Fruit fly (Drosophila melanogaster) whole organism, embryonic: Measurements from ENCODE around the gene Alp9.

Experiments used
- CG10366 ChIP-seq: fragments of 200-800 bp; sonication (Bioruptor generic); IDR thresholded peaks from 2 replicates; pipeline ENCODE4 v1.3.6; 2022; ENCODE audit warnings: missing biosample characterization, missing genetic modification characterization
- CG10462 ChIP-seq: fragments of 200-800 bp; sonication (Bioruptor generic); optimal IDR thresholded peaks from 2 replicates; lab custom pipeline; 2016; ENCODE audit warnings: missing biosample characterization, missing genetic modification characterization
- CG12236 ChIP-seq: fragments of 200-800 bp; sonication (Bioruptor generic); optimal IDR thresholded peaks from 2 replicates; lab custom pipeline; 2016; ENCODE audit warnings: missing biosample characterization, missing genetic modification characterization
- CG12299 ChIP-seq: fragments of 200-800 bp; sonication (Bioruptor generic); optimal IDR thresholded peaks from 2 replicates; lab custom pipeline; 2018; ENCODE audit warnings: missing biosample characterization, mild to moderate bottlenecking, missing genetic modification characterization
- CG12744 ChIP-seq: fragments of 200-800 bp; sonication (Bioruptor generic); optimal IDR thresholded peaks from 2 replicates; lab custom pipeline; 2016; ENCODE audit warnings: missing biosample characterization, missing genetic modification characterization
- CG14860 ChIP-seq: fragments of 200-800 bp; sonication (Bioruptor generic); IDR thresholded peaks from 3 replicates; pipeline ENCODE4 v1.3.6; 2022; ENCODE audit warnings: missing biosample characterization, missing genetic modification characterization; ENCODE audit not compliant: partially characterized antibody
- CG14965 ChIP-seq: fragments of 200-800 bp; sonication (Bioruptor generic); optimal IDR thresholded peaks from 2 replicates; lab custom pipeline; 2016; ENCODE audit warnings: missing biosample characterization, missing genetic modification characterization, borderline replicate concordance
- CG17186 ChIP-seq: fragments of 200-800 bp; sonication (Bioruptor generic); optimal IDR thresholded peaks from 3 replicates; lab custom pipeline; 2017; ENCODE audit warnings: missing biosample characterization, missing genetic modification reagents, missing genetic modification characterization
- CG17568 ChIP-seq: fragments of 200-800 bp; sonication (Bioruptor generic); optimal IDR thresholded peaks from 2 replicates; lab custom pipeline; 2018; ENCODE audit warnings: missing biosample characterization, mild to moderate bottlenecking, missing genetic modification characterization, moderate library complexity
- CG18262 ChIP-seq: fragments of 200-800 bp; optimal IDR thresholded peaks from 3 replicates; lab custom pipeline; 2019; ENCODE audit warnings: missing biosample characterization, mild to moderate bottlenecking, missing genetic modification characterization, moderate library complexity
- CG1832 ChIP-seq: fragments of 200-800 bp; sonication (Bioruptor generic); optimal IDR thresholded peaks from 2 replicates; lab custom pipeline; 2017; ENCODE audit warnings: missing biosample characterization, mild to moderate bottlenecking, missing genetic modification characterization, inconsistent platforms
- CG2120 ChIP-seq: fragments of 200-800 bp; sonication (Bioruptor generic); optimal IDR thresholded peaks from 3 replicates; lab custom pipeline; 2016; ENCODE audit warnings: missing biosample characterization, missing genetic modification characterization
- CG2889 ChIP-seq: fragments of 200-800 bp; sonication (Bioruptor generic); IDR thresholded peaks from 3 replicates; pipeline ENCODE4 v1.3.6; 2022; ENCODE audit warnings: missing biosample characterization, missing genetic modification characterization
- CG31388 ChIP-seq: fragments of 200-800 bp; sonication (Bioruptor generic); optimal IDR thresholded peaks from 2 replicates; lab custom pipeline; 2016; ENCODE audit warnings: missing biosample characterization, missing genetic modification characterization
- CG33213 ChIP-seq: fragments of 200-800 bp; sonication (Bioruptor generic); optimal IDR thresholded peaks from 3 replicates; lab custom pipeline; 2016; ENCODE audit warnings: missing biosample characterization, missing genetic modification characterization
- CG5245 ChIP-seq: fragments of 200-800 bp; sonication (Bioruptor generic); optimal IDR thresholded peaks from 3 replicates; lab custom pipeline; 2016; ENCODE audit warnings: missing biosample characterization, missing genetic modification characterization
- CG6683 ChIP-seq: fragments of 200-800 bp; sonication (Bioruptor generic); optimal IDR thresholded peaks from 2 replicates; lab custom pipeline; 2017; ENCODE audit warnings: missing biosample characterization, mild to moderate bottlenecking, missing genetic modification characterization, missing genetic modification reagents
- CG7372 ChIP-seq: fragments of 200-800 bp; sonication (Bioruptor generic); IDR thresholded peaks from 2 replicates; pipeline ENCODE4 v1.3.6; 2022; ENCODE audit warnings: missing biosample characterization, missing genetic modification characterization
- CG7786 ChIP-seq: fragments of 200-800 bp; sonication (Bioruptor generic); optimal IDR thresholded peaks from 2 replicates; lab custom pipeline; 2016; ENCODE audit warnings: missing biosample characterization, missing genetic modification characterization
- CG9437 ChIP-seq: fragments of 200-800 bp; sonication (Bioruptor generic); optimal IDR thresholded peaks from 2 replicates; lab custom pipeline; 2018; ENCODE audit warnings: missing biosample characterization, mild to moderate bottlenecking, missing genetic modification characterization
- CG9817 ChIP-seq: fragments of 200-800 bp; sonication (Bioruptor generic); optimal IDR thresholded peaks from 2 replicates; lab custom pipeline; 2018; ENCODE audit warnings: missing biosample characterization, mild to moderate bottlenecking, missing genetic modification characterization, moderate library complexity
- CkIIα-i1 ChIP-seq: fragments of 200-800 bp; sonication (Bioruptor generic); IDR thresholded peaks from 2 replicates; pipeline ENCODE4 v1.3.6; 2022; ENCODE audit warnings: missing biosample characterization, missing genetic modification characterization
- Doc2 ChIP-seq: fragments of 200-800 bp; sonication (Bioruptor generic); IDR thresholded peaks from 2 replicates; pipeline ENCODE4 v1.3.6; 2022; ENCODE audit warnings: missing biosample characterization, missing genetic modification characterization
- Gsc ChIP-seq: fragments of 200-800 bp; sonication (Bioruptor generic); IDR thresholded peaks from 2 replicates; pipeline ENCODE4 v1.3.6; 2022; ENCODE audit warnings: missing biosample characterization, missing genetic modification characterization
- H15 ChIP-seq: fragments of 200-800 bp; sonication (Bioruptor generic); IDR thresholded peaks from 3 replicates; pipeline ENCODE4 v1.3.6; 2022; ENCODE audit warnings: missing biosample characterization, missing genetic modification characterization
- HLHmδ ChIP-seq: fragments of 200-800 bp; sonication (Bioruptor generic); optimal IDR thresholded peaks from 2 replicates; lab custom pipeline; 2018; ENCODE audit warnings: missing biosample characterization, mild to moderate bottlenecking, missing genetic modification characterization, moderate library complexity
- NC2β ChIP-seq: fragments of 200-800 bp; sonication (Bioruptor generic); optimal IDR thresholded peaks from 2 replicates; lab custom pipeline; 2016; ENCODE audit warnings: missing biosample characterization, missing genetic modification characterization
- NK7.1 ChIP-seq: fragments of 200-800 bp; sonication (Bioruptor generic); optimal IDR thresholded peaks from 3 replicates; lab custom pipeline; 2016; ENCODE audit warnings: missing biosample characterization, missing genetic modification characterization
- Oaz ChIP-seq: fragments of 200-800 bp; sonication (Bioruptor generic); IDR thresholded peaks from 2 replicates; pipeline ENCODE4 v1.3.6; 2022; ENCODE audit warnings: missing biosample characterization, missing genetic modification characterization
- Oli ChIP-seq: fragments of 200-800 bp; sonication (Bioruptor generic); optimal IDR thresholded peaks from 2 replicates; lab custom pipeline; 2018; ENCODE audit warnings: missing biosample characterization, mild to moderate bottlenecking, missing genetic modification characterization, moderate library complexity
- Rfx ChIP-seq: fragments of 200-800 bp; sonication (Bioruptor generic); IDR thresholded peaks from 2 replicates; pipeline ENCODE4 v1.3.6; 2022; ENCODE audit warnings: missing biosample characterization, missing genetic modification characterization
- Six4 ChIP-seq: fragments of 200-800 bp; sonication (Bioruptor generic); optimal IDR thresholded peaks from 2 replicates; lab custom pipeline; 2016; ENCODE audit warnings: missing biosample characterization, missing genetic modification characterization
- Sry-β ChIP-seq: fragments of 200-800 bp; sonication (Bioruptor generic); optimal IDR thresholded peaks from 2 replicates; lab custom pipeline; 2018; ENCODE audit warnings: missing biosample characterization, mild to moderate bottlenecking, missing genetic modification characterization, moderate library complexity
- Stat92E ChIP-seq, 3 experiments: fragments of >200 bp in 2 of 3; fragments of 200-800 bp in 1 of 3; sonication (Bioruptor generic) in 1 of 3; optimal IDR thresholded peaks; 2 replicates each; lab custom pipeline; 2017 to 2019; ENCODE audit warnings: missing biosample characterization in 3 of 3, missing genetic modification characterization in 3 of 3, mild to moderate bottlenecking in 1 of 3, moderate library complexity in 1 of 3
- Vsx1 ChIP-seq: fragments of 200-800 bp; sonication (Bioruptor generic); optimal IDR thresholded peaks from 2 replicates; lab custom pipeline; 2017; ENCODE audit warnings: missing biosample characterization, mild to moderate bottlenecking, missing genetic modification characterization, missing genetic modification reagents
- Xbp1 ChIP-seq: fragments of 200-800 bp; sonication (Bioruptor generic); optimal IDR thresholded peaks from 3 replicates; lab custom pipeline; 2016; ENCODE audit warnings: missing biosample characterization, mild to moderate bottlenecking, missing genetic modification characterization
- al ChIP-seq: fragments of 200-800 bp; sonication (Bioruptor generic); IDR thresholded peaks from 2 replicates; pipeline ENCODE4 v1.3.6; 2022; ENCODE audit warnings: missing biosample characterization, missing genetic modification characterization
- bigmax ChIP-seq: fragments of 200-800 bp; sonication (Bioruptor generic); optimal IDR thresholded peaks from 2 replicates; lab custom pipeline; 2018; ENCODE audit warnings: missing biosample characterization, mild to moderate bottlenecking, missing genetic modification characterization
- chm ChIP-seq: fragments of 200-800 bp; sonication (Bioruptor generic); IDR thresholded peaks from 2 replicates; pipeline ENCODE4 v1.3.6; 2022; ENCODE audit warnings: missing biosample characterization, missing genetic modification characterization
- crol ChIP-seq: fragments of 200-800 bp; sonication (Bioruptor generic); IDR thresholded peaks from 2 replicates; pipeline ENCODE4 v1.3.6; 2022; ENCODE audit warnings: missing biosample characterization, missing genetic modification characterization
- dmrt11E ChIP-seq: fragments of 200-800 bp; sonication (Bioruptor generic); optimal IDR thresholded peaks from 3 replicates; lab custom pipeline; 2018; ENCODE audit warnings: missing biosample characterization, mild to moderate bottlenecking, missing genetic modification characterization, moderate library complexity
- dmrt99B ChIP-seq: fragments of 200-800 bp; sonication (Bioruptor generic); optimal IDR thresholded peaks from 2 replicates; lab custom pipeline; 2018; ENCODE audit warnings: missing biosample characterization, mild to moderate bottlenecking, missing genetic modification characterization, moderate library complexity
- fru ChIP-seq: fragments of >200 bp; optimal IDR thresholded peaks from 2 replicates; lab custom pipeline; 2017
- gcm ChIP-seq: fragments of 200-800 bp; sonication (Bioruptor generic); optimal IDR thresholded peaks from 2 replicates; lab custom pipeline; 2019; ENCODE audit warnings: missing biosample characterization, mild to moderate bottlenecking, missing genetic modification characterization, moderate library complexity
- grau ChIP-seq: fragments of 200-800 bp; optimal IDR thresholded peaks from 3 replicates; lab custom pipeline; 2019; ENCODE audit warnings: missing biosample characterization, mild to moderate bottlenecking, missing genetic modification characterization, moderate library complexity
- kah ChIP-seq: fragments of 200-800 bp; sonication (Bioruptor generic); optimal IDR thresholded peaks from 2 replicates; lab custom pipeline; 2018; ENCODE audit warnings: missing biosample characterization, mild to moderate bottlenecking, missing genetic modification characterization
- salm ChIP-seq: fragments of 200-800 bp; sonication (Bioruptor generic); optimal IDR thresholded peaks from 2 replicates; lab custom pipeline; 2018; ENCODE audit warnings: missing biosample characterization, mild to moderate bottlenecking, missing genetic modification characterization
- slp2 ChIP-seq: fragments of 200-800 bp; sonication (Bioruptor generic); optimal IDR thresholded peaks from 2 replicates; lab custom pipeline; 2016; ENCODE audit warnings: missing biosample characterization, missing genetic modification characterization
- sob ChIP-seq: fragments of 200-800 bp; sonication (Bioruptor generic); IDR thresholded peaks from 2 replicates; pipeline ENCODE4 v1.3.6; 2022; ENCODE audit warnings: missing biosample characterization, missing genetic modification characterization
- wdn ChIP-seq: fragments of 200-800 bp; sonication (Bioruptor generic); IDR thresholded peaks from 2 replicates; pipeline ENCODE4 v1.3.6; 2022; ENCODE audit warnings: missing biosample characterization, missing genetic modification characterization
- zf30C ChIP-seq: fragments of 200-800 bp; sonication (Bioruptor generic); optimal IDR thresholded peaks from 3 replicates; lab custom pipeline; 2018; ENCODE audit warnings: missing biosample characterization, mild to moderate bottlenecking, missing genetic modification characterization

Alp9 gene

dm6 chr3L:5611732-5612250 is 16.4 kb downstream of the Alp9 start (continued):
- TF ChIP-seq Rfx (GFP tag; lab: Robert Waterston, UW): 0 out of 2 replicates have a peak, but pooled peaks have one; percentile 16
- no peak for TF ChIP-seq bigmax (GFP tag; lab: Kevin White, UChicago)
- TF ChIP-seq CG17186 (GFP tag; lab: Kevin White, UChicago): peak; percentile 6
- TF ChIP-seq dmrt11E (tag; lab: Kevin White, UChicago): peak; percentile 86
- peak; percentile 69 for TF ChIP-seq CG10366 (GFP tag; lab: Robert Waterston, UW)
- TF ChIP-seq Sry-β (GFP tag; lab: Kevin White, UChicago): peak; percentile 7
- TF ChIP-seq NK7.1 (GFP tag; lab: Kevin White, UChicago): no peak
- no peak for TF ChIP-seq Oaz
- peak; percentile 64 for TF ChIP-seq H15
- TF ChIP-seq kah (GFP tag; lab: Kevin White, UChicago): peak; percentile 63
- TF ChIP-seq CG5245 (GFP tag; lab: Kevin White, UChicago): peak; percentile 61
- TF ChIP-seq CG33213 (GFP tag; lab: Kevin White, UChicago): no peak
- TF ChIP-seq CG12744: peak; percentile 30
- TF ChIP-seq gcm (GFP tag; lab: Kevin White, UChicago): peak; percentile 90
- TF ChIP-seq CG12236 (GFP tag; lab: Kevin White, UChicago): peak; percentile 51
- peak; percentile 56 for TF ChIP-seq CG9817 (tag; lab: Kevin White, UChicago)
- 0 out of 2 replicates have a peak, but pooled peaks have one; percentile 10 for TF ChIP-seq Doc2 (GFP tag; lab: Robert Waterston, UW)
- peak; percentile 73 for TF ChIP-seq CG17568 (GFP tag; lab: Kevin White, UChicago)
- TF ChIP-seq CG10462 (GFP tag; lab: Kevin White, UChicago): peak; percentile 46
- 0 out of 2 replicates have a peak, but pooled peaks have one; percentile 8 for TF ChIP-seq al
- TF ChIP-seq CG9437: peak; percentile 67
- TF ChIP-seq CG7372 (GFP tag; lab: Robert Waterston, UW): 0 out of 2 replicates have a peak, but pooled peaks have one; percentile 36
- TF ChIP-seq CkIIα-i1: no peak
- TF ChIP-seq Oli (tag; lab: Kevin White, UChicago): peak; percentile 89
- TF ChIP-seq grau (tag; lab: Kevin White, UChicago): peak; percentile 85
- TF ChIP-seq dmrt99B (tag; lab: Kevin White, UChicago): peak; percentile 86
- peak; percentile 22 for TF ChIP-seq CG1832 (GFP tag; lab: Kevin White, UChicago)
- peak in 1 of 3 experiments; percentile 83 for TF ChIP-seq Stat92E (GFP tag; optimal IDR thresholded peaks at IDR 0.05; lab: Kevin White, UChicago)
- TF ChIP-seq Xbp1: peak; percentile 78
- TF ChIP-seq Vsx1 (GFP tag; lab: Kevin White, UChicago): peak; percentile 63
- no peak for TF ChIP-seq fru (lab: Kevin White, UChicago)
- peak; percentile 85 for TF ChIP-seq salm
- peak; percentile 94 for TF ChIP-seq CG18262 (tag; lab: Kevin White, UChicago)
- TF ChIP-seq crol (GFP tag; lab: Robert Waterston, UW): no peak
- no peak; the same call in 1 of the 2 replicates for TF ChIP-seq chm
- TF ChIP-seq Six4: peak; percentile 78
- peak; percentile 29 for TF ChIP-seq CG2120 (GFP tag; lab: Kevin White, UChicago)
- no peak for TF ChIP-seq CG2889 (GFP tag; lab: Robert Waterston, UW)
- no peak for TF ChIP-seq Gsc (GFP tag; lab: Robert Waterston, UW)
- TF ChIP-seq CG7786: no peak
- no peak for TF ChIP-seq CG14860 (GFP tag; lab: Robert Waterston, UW)
- no peak for TF ChIP-seq zf30C
- TF ChIP-seq wdn (GFP tag; lab: Robert Waterston, UW): no peak
- no peak for TF ChIP-seq HLHmδ
- no peak for TF ChIP-seq CG6683
- TF ChIP-seq NC2β: peak; percentile 42
- peak; percentile 65 for TF ChIP-seq sob
- peak; percentile 7 for TF ChIP-seq CG31388 (GFP tag; lab: Kevin White, UChicago)
- no peak for TF ChIP-seq slp2 (GFP tag; lab: Kevin White, UChicago)
- no peak for TF ChIP-seq CG14965 (GFP tag; lab: Kevin White, UChicago)
- TF ChIP-seq CG12299 (tag; lab: Kevin White, UChicago): peak; percentile 64
